Fruit fly (Drosophila melanogaster) whole organism, pupa: Measurements from ENCODE around the gene CG4658.
A peak's percentile ranks its signal among the peaks of the same experiment; 100 is the strongest.

Experiments
- CG10348 ChIP-seq: fragments of 200-800 bp; sonication (Bioruptor generic); IDR thresholded peaks from 2 replicates; pipeline ENCODE4 v1.3.6; 2022; ENCODE audit warnings: missing biosample characterization, missing genetic modification characterization
- CG12605 ChIP-seq: fragments of 200-800 bp; sonication (Bioruptor generic); IDR thresholded peaks from 2 replicates; pipeline ENCODE4 v1.3.6; 2022; ENCODE audit warnings: missing biosample characterization, missing genetic modification characterization
- CG13204 ChIP-seq: fragments of 200-800 bp; sonication (Bioruptor generic); optimal IDR thresholded peaks from 2 replicates; lab custom pipeline; 2018; ENCODE audit warnings: missing biosample characterization, mild to moderate bottlenecking, missing genetic modification characterization, moderate library complexity
- CG14655 ChIP-seq: fragments of 200-800 bp; sonication (Bioruptor generic); optimal IDR thresholded peaks from 3 replicates; lab custom pipeline; 2017; ENCODE audit warnings: mild to moderate bottlenecking, missing biosample characterization, missing genetic modification reagents, missing genetic modification characterization
- CG15710 ChIP-seq: fragments of 200-800 bp; sonication (Bioruptor generic); optimal IDR thresholded peaks from 2 replicates; lab custom pipeline; 2018; ENCODE audit warnings: missing biosample characterization, mild to moderate bottlenecking, missing genetic modification characterization, moderate library complexity
- CG17806 ChIP-seq: fragments of 200-800 bp; sonication (Bioruptor generic); optimal IDR thresholded peaks from 2 replicates; lab custom pipeline; 2018; ENCODE audit warnings: missing biosample characterization, mild to moderate bottlenecking, missing genetic modification characterization, moderate library complexity
- CG32121 ChIP-seq: fragments of 200-800 bp; sonication (Bioruptor generic); IDR thresholded peaks from 2 replicates; pipeline ENCODE4 v1.3.6; 2022; ENCODE audit warnings: missing biosample characterization, missing genetic modification characterization
- CG34367 ChIP-seq: fragments of 200-800 bp; sonication (Bioruptor generic); optimal IDR thresholded peaks from 2 replicates; lab custom pipeline; 2018; ENCODE audit warnings: missing biosample characterization, mild to moderate bottlenecking, missing genetic modification characterization
- CG4496 ChIP-seq: fragments of 200-800 bp; sonication (Bioruptor generic); IDR thresholded peaks from 3 replicates; pipeline ENCODE4 v1.3.6; 2022; ENCODE audit warnings: missing biosample characterization, missing genetic modification characterization
- CG8159 ChIP-seq: fragments of 200-800 bp; sonication (Bioruptor generic); optimal IDR thresholded peaks from 3 replicates; lab custom pipeline; 2018; ENCODE audit warnings: missing biosample characterization, mild to moderate bottlenecking, missing genetic modification characterization, moderate library complexity
- CG8301 ChIP-seq: fragments of 200-800 bp; sonication (Bioruptor generic); optimal IDR thresholded peaks from 2 replicates; lab custom pipeline; 2018; ENCODE audit warnings: missing biosample characterization, mild to moderate bottlenecking, missing genetic modification characterization
- CG9948 ChIP-seq: fragments of 200-800 bp; sonication (Bioruptor generic); optimal IDR thresholded peaks from 2 replicates; lab custom pipeline; 2018; ENCODE audit warnings: missing biosample characterization, mild to moderate bottlenecking, missing genetic modification characterization, moderate library complexity
- D1 ChIP-seq: fragments of 200-800 bp; sonication (Bioruptor generic); optimal IDR thresholded peaks from 2 replicates; lab custom pipeline; 2018; ENCODE audit warnings: missing biosample characterization, mild to moderate bottlenecking, missing genetic modification characterization, moderate library complexity
- EcR ChIP-seq: fragments of 200-800 bp; sonication (Bioruptor generic); optimal IDR thresholded peaks from 3 replicates; lab custom pipeline; 2019; ENCODE audit warnings: missing biosample characterization, missing genetic modification characterization, mild to moderate bottlenecking, moderate library complexity, missing genetic modification reagents
- Ets98B ChIP-seq: fragments of 200-800 bp; sonication (Bioruptor generic); IDR thresholded peaks from 2 replicates; pipeline ENCODE4 v1.3.6; 2022; ENCODE audit warnings: missing biosample characterization, missing genetic modification characterization
- Pif1A ChIP-seq: fragments of 200-800 bp; sonication (Bioruptor generic); optimal IDR thresholded peaks from 3 replicates; lab custom pipeline; 2016; ENCODE audit warnings: missing biosample characterization, missing genetic modification characterization
- Pif1B ChIP-seq: fragments of 200-800 bp; sonication (Bioruptor generic); optimal IDR thresholded peaks from 3 replicates; lab custom pipeline; 2016; ENCODE audit warnings: missing biosample characterization, missing genetic modification characterization
- Snoo ChIP-seq: fragments of 200-800 bp; sonication (Bioruptor generic); optimal IDR thresholded peaks from 3 replicates; lab custom pipeline; 2017; ENCODE audit warnings: missing biosample characterization, mild to moderate bottlenecking, missing genetic modification characterization, inconsistent platforms
- fd96Ca ChIP-seq: fragments of 200-800 bp; sonication (Bioruptor generic); IDR thresholded peaks from 3 replicates; pipeline ENCODE4 v1.3.6; 2022; ENCODE audit warnings: missing biosample characterization, missing genetic modification characterization
- gl ChIP-seq: fragments of 200-800 bp; sonication (Bioruptor generic); optimal IDR thresholded peaks from 2 replicates; lab custom pipeline; 2018; ENCODE audit warnings: missing biosample characterization, mild to moderate bottlenecking, missing genetic modification characterization
- rn ChIP-seq: fragments of 200-800 bp; sonication (Bioruptor generic); IDR thresholded peaks from 2 replicates; pipeline ENCODE4 v1.3.6; 2022; ENCODE audit warnings: missing biosample characterization, missing genetic modification characterization

Gene CG4658

dm6 chr2L:9948520-9948858 is 8.4 kb upstream of the CG4658 start:
- no peak for TF ChIP-seq rn (GFP tag; lab: Robert Waterston, UW)
- no peak for TF ChIP-seq CG10348 (GFP tag; lab: Robert Waterston, UW)
- TF ChIP-seq, all 21 proteins: peak for 0

dm6 chr2L:9949178-9950062 is 7.5 kb upstream of the CG4658 start:
- TF ChIP-seq Pif1A (GFP tag; lab: Kevin White, UChicago), result peak; percentile 2
- TF ChIP-seq CG13204 (GFP tag; lab: Kevin White, UChicago), result peak; percentile 25
- peak; percentile 31 for TF ChIP-seq CG14655 (GFP tag; lab: Kevin White, UChicago)
- no peak for TF ChIP-seq CG4496 (GFP tag; lab: Robert Waterston, UW)
- peak; percentile 23 for TF ChIP-seq CG8301 (tag; lab: Kevin White, UChicago)
- TF ChIP-seq D1, result no peak
- TF ChIP-seq Pif1B, result peak; percentile 17
- peak; percentile 47; the same call in 1 of the 2 replicates for TF ChIP-seq CG12605 (GFP tag; lab: Robert Waterston, UW)
- no peak for TF ChIP-seq CG17806 (tag; lab: Kevin White, UChicago)
- TF ChIP-seq CG15710 (tag; lab: Kevin White, UChicago), result no peak
- no peak for TF ChIP-seq CG32121
- no peak for TF ChIP-seq CG10348 (GFP tag; lab: Robert Waterston, UW)

- no peak for TF ChIP-seq CG10348 (GFP tag; lab: Robert Waterston, UW)
- peak; percentile 19 for TF ChIP-seq EcR
- peak; percentile 90 for TF ChIP-seq Ets98B
- TF ChIP-seq CG9948, result peak; percentile 93
- peak; percentile 89 for TF ChIP-seq CG15710 (tag; lab: Kevin White, UChicago)
- TF ChIP-seq fd96Ca (GFP tag; lab: Robert Waterston, UW), result peak; percentile 71
- peak; percentile 74 for TF ChIP-seq CG34367 (tag; lab: Kevin White, UChicago)
- peak; percentile 89 for TF ChIP-seq Pif1B
- TF ChIP-seq CG32121, result peak; percentile 89
- peak; percentile 95 for TF ChIP-seq CG12605 (GFP tag; lab: Robert Waterston, UW)
- peak; percentile 96 for TF ChIP-seq CG17806 (tag; lab: Kevin White, UChicago)
- peak; percentile 56 for TF ChIP-seq CG13204 (GFP tag; lab: Kevin White, UChicago)
- peak; percentile 81 for TF ChIP-seq Pif1A (GFP tag; lab: Kevin White, UChicago)
- TF ChIP-seq Snoo, result peak; percentile 86
- peak; percentile 59; the same call in 1 of the 2 replicates for TF ChIP-seq rn (GFP tag; lab: Robert Waterston, UW)
- peak; percentile 92 for TF ChIP-seq CG8301 (tag; lab: Kevin White, UChicago)
- peak; percentile 94 for TF ChIP-seq CG14655 (GFP tag; lab: Kevin White, UChicago)
- peak; percentile 87 for TF ChIP-seq CG4496 (GFP tag; lab: Robert Waterston, UW)
- no peak for TF ChIP-seq D1
- peak; percentile 80 for TF ChIP-seq gl (tag; lab: Kevin White, UChicago)
- TF ChIP-seq CG8159 (tag; lab: Kevin White, UChicago), result peak; percentile 97
Measured at dm6 chr2L:9954119-9954518, 2.8 kb upstream of the CG4658 start, which contains the start of the genes CG13126 and CG4709. Gene CG13126 (minus strand): TSS chr2L:9954181. Gene CG4709 (plus strand): TSS chr2L:9954325.

- TF ChIP-seq CG8159 (tag; lab: Kevin White, UChicago) (no peak), D1 (no peak), CG17806 (tag; lab: Kevin White, UChicago) (no peak), gl (tag; lab: Kevin White, UChicago) (no peak)
Measured at dm6 chr2L:9954696-9955095, 2.2 kb upstream of the CG4658 start.

- TF ChIP-seq EcR, result peak; percentile 47
- no peak for TF ChIP-seq Snoo
- TF ChIP-seq, all 21 proteins: peak for 1
Measured at dm6 chr2L:9960758-9961157, 3.8 kb downstream of the CG4658 start.

- TF ChIP-seq rn (GFP tag; lab: Robert Waterston, UW) (no peak), CG32121 (no peak), CG17806 (tag; lab: Kevin White, UChicago) (peak; percentile 0), Pif1A (GFP tag; lab: Kevin White, UChicago) (no peak), CG9948 (no peak), D1 (no peak), Snoo (no peak), gl (tag; lab: Kevin White, UChicago) (no peak), CG12605 (GFP tag; lab: Robert Waterston, UW) (no peak), CG8159 (tag; lab: Kevin White, UChicago) (peak; percentile 7), CG13204 (GFP tag; lab: Kevin White, UChicago) (no peak), Pif1B (no peak)
Measured at dm6 chr2L:9963603-9964042, 6.7 kb downstream of the CG4658 start, which contains the start of gene CG5850. Gene CG5850 (minus strand): TSS chr2L:9963949.
